Fruit fly (Drosophila melanogaster): Measurements from ENCODE around the gene CG7914.

DNA sequence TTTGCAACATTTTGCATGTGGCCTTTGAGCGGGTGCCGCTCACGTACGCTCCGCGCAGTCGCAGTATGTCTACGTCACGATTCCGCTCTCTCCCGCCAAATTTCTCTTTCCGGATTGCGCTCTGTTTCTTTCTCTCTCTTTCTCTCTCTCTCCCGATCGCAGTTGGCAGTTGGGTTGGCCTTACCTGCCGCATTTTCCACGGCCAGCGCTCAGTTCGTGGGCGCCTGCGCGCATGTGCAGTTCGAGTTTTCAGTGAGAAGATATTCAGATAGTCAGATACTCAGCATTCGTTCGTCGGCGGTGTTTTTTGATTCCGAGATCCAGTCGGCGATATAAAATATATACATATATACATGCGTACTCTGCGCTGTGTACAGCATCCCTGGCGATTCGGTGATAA is 27.2 kb upstream of the CG7914 start, which contains the start of gene CG7884:
- TF ChIP-seq Dll (optimal IDR thresholded peaks at IDR 0.05), result peak; percentile 76
- TF ChIP-seq pan (optimal IDR thresholded peaks at IDR 0.05), result no peak
- TF ChIP-seq psq (optimal IDR thresholded peaks at IDR 0.05), result no peak
- TF ChIP-seq CG8478 (optimal IDR thresholded peaks at IDR 0.05), result no peak
- no peak for TF ChIP-seq EcR (GFP tag; optimal IDR thresholded peaks at IDR 0.05)
- no peak for TF ChIP-seq usp (GFP tag; optimal IDR thresholded peaks at IDR 0.05)

All from whole organism.